Fruit fly (Drosophila melanogaster) whole organism, embryonic: ENCODE data around the gene CG31549.

Experiments used
- Asciz ChIP-seq: fragments of 200-800 bp; sonication (Bioruptor generic); optimal IDR thresholded peaks from 2 replicates; lab custom pipeline; 2017; ENCODE audit warnings: missing biosample characterization, mild to moderate bottlenecking, missing genetic modification characterization, missing genetic modification reagents
- Blimp-1 ChIP-seq: fragments of 200-800 bp; sonication (Bioruptor generic); optimal IDR thresholded peaks from 3 replicates; lab custom pipeline; 2018; ENCODE audit warnings: missing biosample characterization, missing genetic modification characterization, mild to moderate bottlenecking, moderate library complexity, missing genetic modification reagents
- CG10274 ChIP-seq: fragments of 200-800 bp; sonication (Bioruptor generic); optimal IDR thresholded peaks from 3 replicates; lab custom pipeline; 2017; ENCODE audit warnings: missing biosample characterization, mild to moderate bottlenecking, missing genetic modification characterization
- CG11723 ChIP-seq: fragments of 200-800 bp; sonication (Bioruptor generic); optimal IDR thresholded peaks from 2 replicates; lab custom pipeline; 2017; ENCODE audit warnings: missing biosample characterization, mild to moderate bottlenecking, missing genetic modification characterization
- CG12236 ChIP-seq: fragments of 200-800 bp; sonication (Bioruptor generic); optimal IDR thresholded peaks from 2 replicates; lab custom pipeline; 2016; ENCODE audit warnings: missing biosample characterization, missing genetic modification characterization
- CG12391 ChIP-seq: fragments of 200-800 bp; sonication (Bioruptor generic); optimal IDR thresholded peaks from 3 replicates; lab custom pipeline; 2018; ENCODE audit warnings: missing biosample characterization, mild to moderate bottlenecking, missing genetic modification characterization, moderate library complexity
- CG13296 ChIP-seq: fragments of 200-800 bp; sonication (Bioruptor generic); optimal IDR thresholded peaks from 3 replicates; lab custom pipeline; 2018; ENCODE audit warnings: missing biosample characterization, mild to moderate bottlenecking, missing genetic modification characterization
- CG14965 ChIP-seq: fragments of 200-800 bp; sonication (Bioruptor generic); optimal IDR thresholded peaks from 2 replicates; lab custom pipeline; 2016; ENCODE audit warnings: missing biosample characterization, missing genetic modification characterization, borderline replicate concordance
- CG15073 ChIP-seq: fragments of 200-800 bp; sonication (Bioruptor generic); optimal IDR thresholded peaks from 2 replicates; lab custom pipeline; 2016; ENCODE audit warnings: missing biosample characterization, missing genetic modification characterization
- CG17328 ChIP-seq: fragments of 200-800 bp; sonication (Bioruptor generic); IDR thresholded peaks from 2 replicates; pipeline ENCODE4 v1.3.6; 2022; ENCODE audit warnings: missing biosample characterization, missing genetic modification characterization
- CG17361 ChIP-seq: fragments of 200-800 bp; sonication (Bioruptor generic); IDR thresholded peaks from 3 replicates; pipeline ENCODE4 v1.3.6; 2022; ENCODE audit warnings: missing biosample characterization, missing genetic modification characterization
- CG2712 ChIP-seq: fragments of 200-800 bp; optimal IDR thresholded peaks from 3 replicates; lab custom pipeline; 2019; ENCODE audit warnings: missing biosample characterization, mild to moderate bottlenecking, missing genetic modification characterization, moderate library complexity
- CG2889 ChIP-seq: fragments of 200-800 bp; sonication (Bioruptor generic); IDR thresholded peaks from 3 replicates; pipeline ENCODE4 v1.3.6; 2022; ENCODE audit warnings: missing biosample characterization, missing genetic modification characterization
- CG4360 ChIP-seq: fragments of 200-800 bp; sonication (Bioruptor generic); IDR thresholded peaks from 2 replicates; pipeline ENCODE4 v1.3.6; 2022; ENCODE audit warnings: missing biosample characterization, missing genetic modification characterization
- CG5953 ChIP-seq: fragments of 200-800 bp; sonication (Bioruptor generic); IDR thresholded peaks from 2 replicates; pipeline ENCODE4 v1.3.6; 2022; ENCODE audit warnings: missing biosample characterization, missing genetic modification characterization
- CG7928 ChIP-seq: fragments of 200-800 bp; sonication (Bioruptor generic); optimal IDR thresholded peaks from 2 replicates; lab custom pipeline; 2017; ENCODE audit warnings: missing biosample characterization, mild to moderate bottlenecking, missing genetic modification characterization
- CG9609 ChIP-seq: fragments of 200-800 bp; sonication (Bioruptor generic); optimal IDR thresholded peaks from 3 replicates; lab custom pipeline; 2016; ENCODE audit warnings: missing biosample characterization, missing genetic modification characterization
- D19B ChIP-seq: fragments of 200-800 bp; sonication (Bioruptor generic); optimal IDR thresholded peaks from 2 replicates; lab custom pipeline; 2017; ENCODE audit warnings: missing biosample characterization, mild to moderate bottlenecking, missing genetic modification characterization
- Dip3 ChIP-seq: fragments of 200-800 bp; sonication (Bioruptor generic); optimal IDR thresholded peaks from 3 replicates; lab custom pipeline; 2016; ENCODE audit warnings: missing biosample characterization, missing genetic modification characterization
- Fer3 ChIP-seq: fragments of 200-800 bp; sonication (Bioruptor generic); optimal IDR thresholded peaks from 2 replicates; lab custom pipeline; 2018; ENCODE audit warnings: missing biosample characterization, mild to moderate bottlenecking, missing genetic modification characterization, moderate library complexity
- HLH4C ChIP-seq: fragments of 200-800 bp; sonication (Bioruptor generic); IDR thresholded peaks from 3 replicates; pipeline ENCODE4 v1.3.6; 2022; ENCODE audit warnings: missing biosample characterization, missing genetic modification characterization; ENCODE audit not compliant: partially characterized antibody
- HmgZ ChIP-seq: fragments of 200-800 bp; sonication (Bioruptor generic); optimal IDR thresholded peaks from 2 replicates; lab custom pipeline; 2018; ENCODE audit warnings: missing biosample characterization, mild to moderate bottlenecking, missing genetic modification characterization
- MESR4 ChIP-seq: fragments of 200-800 bp; sonication (Bioruptor generic); optimal IDR thresholded peaks from 2 replicates; lab custom pipeline; 2018; ENCODE audit warnings: missing biosample characterization, mild to moderate bottlenecking, missing genetic modification characterization, moderate library complexity
- Med ChIP-seq: fragments of 200-800 bp; sonication (Bioruptor generic); peaks from one replicate; lab custom pipeline; 2016; ENCODE audit warnings: missing biosample characterization, missing genetic modification characterization, mild to moderate bottlenecking, inconsistent platforms, moderate library complexity
- NfI ChIP-seq: fragments of 200-800 bp; sonication (Bioruptor generic); optimal IDR thresholded peaks from 3 replicates; lab custom pipeline; 2018; ENCODE audit warnings: missing biosample characterization, mild to moderate bottlenecking, missing genetic modification characterization, moderate library complexity
- Sry-δ ChIP-seq: fragments of 200-800 bp; sonication (Bioruptor generic); optimal IDR thresholded peaks from 2 replicates; lab custom pipeline; 2016; ENCODE audit warnings: missing biosample characterization, missing genetic modification characterization
- Stat92E ChIP-seq, 3 experiments: fragments of >200 bp in 2 of 3; fragments of 200-800 bp in 1 of 3; sonication (Bioruptor generic) in 1 of 3; optimal IDR thresholded peaks; 2 replicates each; lab custom pipeline; 2017 to 2019; ENCODE audit warnings: missing biosample characterization in 3 of 3, missing genetic modification characterization in 3 of 3, mild to moderate bottlenecking in 1 of 3, moderate library complexity in 1 of 3
- TFAM ChIP-seq: fragments of 200-800 bp; sonication (Bioruptor generic); optimal IDR thresholded peaks from 2 replicates; lab custom pipeline; 2017; ENCODE audit warnings: missing biosample characterization, missing genetic modification characterization, inconsistent platforms
- YL-1 ChIP-seq: fragments of 200-800 bp; sonication (Bioruptor generic); optimal IDR thresholded peaks from 3 replicates; lab custom pipeline; 2017; ENCODE audit warnings: missing biosample characterization, mild to moderate bottlenecking, missing genetic modification characterization
- amos ChIP-seq: fragments of 200-800 bp; sonication (Bioruptor generic); IDR thresholded peaks from 2 replicates; pipeline ENCODE4 v1.3.6; 2022; ENCODE audit warnings: missing biosample characterization, missing genetic modification characterization; ENCODE audit not compliant: partially characterized antibody
- bsh ChIP-seq, 2 experiments: fragments of 200-800 bp; sonication (Bioruptor generic); optimal IDR thresholded peaks; 2 replicates each; lab custom pipeline; 2017 to 2018; ENCODE audit warnings: mild to moderate bottlenecking in 2 of 2, missing biosample characterization in 2 of 2, missing genetic modification characterization in 2 of 2, moderate library complexity in 1 of 2
- cato ChIP-seq: fragments of 200-800 bp; sonication (Bioruptor generic); optimal IDR thresholded peaks from 2 replicates; lab custom pipeline; 2016; ENCODE audit warnings: missing biosample characterization, missing genetic modification characterization, borderline replicate concordance
- gce ChIP-seq: fragments of 200-800 bp; sonication (Bioruptor generic); IDR thresholded peaks from 3 replicates; pipeline ENCODE4 v1.3.6; 2022; ENCODE audit warnings: missing biosample characterization, missing genetic modification characterization
- gsb-n ChIP-seq: fragments of 200-800 bp; sonication (Bioruptor generic); optimal IDR thresholded peaks from 3 replicates; lab custom pipeline; 2018; ENCODE audit warnings: missing biosample characterization, mild to moderate bottlenecking, missing genetic modification characterization
- ham ChIP-seq: fragments of 200-800 bp; sonication (Bioruptor generic); IDR thresholded peaks from 2 replicates; pipeline ENCODE4 v1.3.6; 2022; ENCODE audit warnings: missing biosample characterization, missing genetic modification characterization
- jing ChIP-seq: fragments of 200-800 bp; sonication (Bioruptor generic); optimal IDR thresholded peaks from 2 replicates; lab custom pipeline; 2018; ENCODE audit warnings: missing biosample characterization, mild to moderate bottlenecking, missing genetic modification characterization
- jumu ChIP-seq: fragments of 200-800 bp; sonication (Bioruptor generic); optimal IDR thresholded peaks from 3 replicates; lab custom pipeline; 2016; ENCODE audit warnings: missing biosample characterization, missing genetic modification characterization
- org-1 ChIP-seq: fragments of 200-800 bp; sonication (Bioruptor generic); optimal IDR thresholded peaks from 2 replicates; lab custom pipeline; 2017; ENCODE audit warnings: missing biosample characterization, missing genetic modification characterization
- p53 ChIP-seq: fragments of 200-800 bp; sonication (Bioruptor generic); optimal IDR thresholded peaks from 2 replicates; lab custom pipeline; 2016; ENCODE audit warnings: missing biosample characterization, missing genetic modification characterization
- phol ChIP-seq: fragments of 200-800 bp; sonication (Bioruptor generic); optimal IDR thresholded peaks from 3 replicates; lab custom pipeline; 2018; ENCODE audit warnings: missing biosample characterization, mild to moderate bottlenecking, missing genetic modification characterization, moderate library complexity
- pita ChIP-seq: fragments of 200-800 bp; sonication (Bioruptor generic); optimal IDR thresholded peaks from 2 replicates; lab custom pipeline; 2017; ENCODE audit warnings: missing biosample characterization, mild to moderate bottlenecking, missing genetic modification characterization
- run ChIP-seq: fragments of 200-800 bp; sonication (Bioruptor generic); optimal IDR thresholded peaks from 3 replicates; lab custom pipeline; 2018; ENCODE audit warnings: missing biosample characterization, mild to moderate bottlenecking, missing genetic modification characterization
- schlank ChIP-seq: fragments of 200-800 bp; sonication (Bioruptor generic); optimal IDR thresholded peaks from 2 replicates; lab custom pipeline; 2018; ENCODE audit warnings: missing biosample characterization, mild to moderate bottlenecking, missing genetic modification characterization
- sens ChIP-seq: fragments of 200-800 bp; sonication (Bioruptor generic); peaks from one replicate; lab custom pipeline; 2016; ENCODE audit warnings: missing biosample characterization, missing genetic modification characterization
- sima ChIP-seq: fragments of 200-800 bp; sonication (Bioruptor generic); optimal IDR thresholded peaks from 2 replicates; lab custom pipeline; 2016; ENCODE audit warnings: missing biosample characterization, missing genetic modification characterization
- sob ChIP-seq: fragments of 200-800 bp; sonication (Bioruptor generic); IDR thresholded peaks from 2 replicates; pipeline ENCODE4 v1.3.6; 2022; ENCODE audit warnings: missing biosample characterization, missing genetic modification characterization
- toy ChIP-seq: fragments of 200-800 bp; sonication (Bioruptor generic); IDR thresholded peaks from 2 replicates; pipeline ENCODE4 v1.3.6; 2022; ENCODE audit warnings: missing biosample characterization, missing genetic modification characterization
- tup ChIP-seq: fragments of 200-800 bp; sonication (Bioruptor generic); optimal IDR thresholded peaks from 2 replicates; lab custom pipeline; 2016; ENCODE audit warnings: missing biosample characterization, mild to moderate bottlenecking, missing genetic modification characterization, moderate library complexity
- unpg ChIP-seq: fragments of 200-800 bp; sonication (Bioruptor generic); optimal IDR thresholded peaks from 3 replicates; lab custom pipeline; 2018; ENCODE audit warnings: missing biosample characterization, mild to moderate bottlenecking, missing genetic modification characterization, moderate library complexity
- vnd ChIP-seq: fragments of 200-800 bp; sonication (Bioruptor generic); IDR thresholded peaks from 3 replicates; pipeline ENCODE4 v1.3.6; 2022; ENCODE audit warnings: missing biosample characterization, missing genetic modification characterization; ENCODE audit not compliant: partially characterized antibody

CG31549 gene

DNA sequence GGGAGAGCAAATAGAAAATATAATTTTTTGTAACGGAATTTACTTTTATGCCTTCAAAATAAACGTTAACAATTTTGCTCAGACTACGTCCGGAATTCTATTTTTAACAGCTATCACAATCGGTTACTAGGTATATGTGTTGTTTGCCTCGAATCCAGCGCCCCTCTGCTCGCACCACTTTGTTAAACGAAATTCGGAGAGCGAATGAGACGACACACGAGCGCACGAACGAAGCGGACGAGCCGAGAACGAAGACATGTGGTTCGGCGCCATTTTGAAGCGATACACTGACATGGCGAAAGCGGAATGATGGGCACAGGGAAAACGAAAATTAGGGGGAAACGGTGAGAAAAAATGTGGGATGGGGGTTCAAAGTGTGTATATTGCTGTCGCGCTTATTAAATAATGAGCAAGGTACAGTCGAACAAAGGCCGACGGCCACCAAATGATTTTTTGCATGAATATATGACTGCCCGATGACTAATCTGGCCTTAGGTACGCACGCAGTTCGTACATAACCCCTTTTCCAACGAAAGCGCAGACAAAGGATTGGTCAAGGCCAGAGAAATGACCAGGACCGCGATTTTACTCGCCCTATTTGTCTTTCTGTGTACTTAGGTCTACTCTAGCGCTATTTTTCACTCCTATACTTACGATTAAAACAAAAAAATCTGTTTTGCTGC lies 31.5 kb upstream of the CG31549 start (continued):
- TF ChIP-seq CG11723 (GFP tag; lab: Kevin White, UChicago), result no peak
- TF ChIP-seq CG10274, result no peak
- TF ChIP-seq CG12391 (tag; lab: Kevin White, UChicago), result peak; percentile 22
- no peak for TF ChIP-seq CG17361
- TF ChIP-seq Dip3 (GFP tag; lab: Kevin White, UChicago), result no peak
- no peak for TF ChIP-seq schlank
- TF ChIP-seq tup, result no peak
- TF ChIP-seq unpg (GFP tag; lab: Kevin White, UChicago), result no peak
- TF ChIP-seq sima (GFP tag; lab: Kevin White, UChicago), result no peak
- no peak for TF ChIP-seq CG12236
- peak; percentile 95 for TF ChIP-seq MESR4 (GFP tag; lab: Kevin White, UChicago)
- peak; percentile 71 for TF ChIP-seq sens (GFP tag; lab: Kevin White, UChicago)
- TF ChIP-seq CG5953 (GFP tag; lab: Robert Waterston, UW), result no peak
- TF ChIP-seq p53 (GFP tag; lab: Kevin White, UChicago), result no peak
- TF ChIP-seq HLH4C (GFP tag; lab: Robert Waterston, UW), result no peak
- no peak for TF ChIP-seq run
- TF ChIP-seq Blimp-1 (GFP tag; lab: Kevin White, UChicago), result no peak
- peak; percentile 33 for TF ChIP-seq CG13296 (GFP tag; lab: Kevin White, UChicago)
- no peak for TF ChIP-seq TFAM (GFP tag; lab: Kevin White, UChicago)
- no peak for TF ChIP-seq CG9609
- TF ChIP-seq toy (GFP tag; lab: Robert Waterston, UW), result no peak
- no peak for TF ChIP-seq vnd
- peak; percentile 18 for TF ChIP-seq Fer3 (tag; lab: Kevin White, UChicago)
- no peak for TF ChIP-seq ham
- TF ChIP-seq jumu (GFP tag; lab: Kevin White, UChicago), result peak; percentile 9
- no peak for TF ChIP-seq jing
- TF ChIP-seq HmgZ, result peak; percentile 32
- TF ChIP-seq Sry-δ, result no peak
- no peak for TF ChIP-seq sob (GFP tag; lab: Robert Waterston, UW)
- TF ChIP-seq YL-1, result peak; percentile 84
- TF ChIP-seq bsh (GFP tag; optimal IDR thresholded peaks at IDR 0.05; lab: Kevin White, UChicago), result peak; percentile 11 to 23
- peak; percentile 84 for TF ChIP-seq Med (GFP tag; lab: Kevin White, UChicago)
- no peak for TF ChIP-seq gce (GFP tag; lab: Robert Waterston, UW)
- TF ChIP-seq gsb-n (tag; lab: Kevin White, UChicago), result no peak
- no peak for TF ChIP-seq Asciz (GFP tag; lab: Kevin White, UChicago)
- TF ChIP-seq CG15073, result no peak
- no peak for TF ChIP-seq CG2712 (tag; lab: Kevin White, UChicago)
- no peak for TF ChIP-seq cato
- TF ChIP-seq CG14965 (GFP tag; lab: Kevin White, UChicago), result no peak
- TF ChIP-seq NfI (GFP tag; lab: Kevin White, UChicago), result peak; percentile 13
- TF ChIP-seq org-1 (GFP tag; lab: Kevin White, UChicago), result no peak
- no peak for TF ChIP-seq CG7928 (GFP tag; lab: Kevin White, UChicago)
- no peak for TF ChIP-seq CG17328
- TF ChIP-seq D19B (GFP tag; lab: Kevin White, UChicago), result no peak
- TF ChIP-seq amos, result no peak
- no peak for TF ChIP-seq CG2889 (GFP tag; lab: Robert Waterston, UW)
- peak in 1 of 3 experiments; percentile 17 for TF ChIP-seq Stat92E (GFP tag; optimal IDR thresholded peaks at IDR 0.05; lab: Kevin White, UChicago)
- no peak for TF ChIP-seq pita (GFP tag; lab: Kevin White, UChicago)
- no peak for TF ChIP-seq CG4360
- TF ChIP-seq phol (tag; lab: Kevin White, UChicago), result peak; percentile 99
